Worm (Caenorhabditis elegans) whole organism, L4 larva: ENCODE measurements around the gene F59B10.2.

Experiments
- Y48G9A.11 ChIP-seq: fragments of 200-800 bp; sonication (Bioruptor generic); IDR thresholded peaks from 2 replicates; pipeline ENCODE4 v1.3.6; 2022; ENCODE audit warnings: missing genetic modification reagents, missing genetic modification characterization, missing compliant biosample characterization
- ZK337.2 ChIP-seq: fragments of 200-800 bp; sonication (Bioruptor generic); IDR thresholded peaks from 2 replicates; pipeline ENCODE4 v1.3.6; 2022; ENCODE audit warnings: missing genetic modification reagents, missing genetic modification characterization, missing compliant biosample characterization
- hmg-1.1 ChIP-seq: fragments of 200-800 bp; sonication (Bioruptor generic); IDR thresholded peaks from 2 replicates; pipeline ENCODE4 v1.3.6; 2022; ENCODE audit warnings: missing genetic modification reagents, missing genetic modification characterization, missing compliant biosample characterization
- jun-1 ChIP-seq: fragments of 150-350 bp; optimal IDR thresholded peaks from 2 replicates; lab custom pipeline; 2014; ENCODE audit warnings: missing biosample characterization, missing genetic modification reagents, missing genetic modification characterization
- lin-13 ChIP-seq: fragments of 150-350 bp; optimal IDR thresholded peaks from 2 replicates; lab custom pipeline; 2014; ENCODE audit warnings: missing biosample characterization, missing genetic modification reagents, missing genetic modification characterization
- lin-29 ChIP-seq: fragments of 200-800 bp; sonication (Bioruptor generic); IDR thresholded peaks from 2 replicates; pipeline ENCODE4 v1.3.6; 2022; ENCODE audit warnings: missing genetic modification reagents, missing genetic modification characterization, missing compliant biosample characterization
- lin-39 ChIP-seq: fragments of 150-350 bp; optimal IDR thresholded peaks from 2 replicates; lab custom pipeline; 2014; ENCODE audit warnings: missing biosample characterization, missing genetic modification reagents, missing genetic modification characterization
- mdl-1 ChIP-seq, 2 experiments: fragments of 150-350 bp in 1 of 2; sonication (generic microtip) in 1 of 2; optimal IDR thresholded peaks; 2 replicates each; lab custom pipeline; 2014 to 2017; ENCODE audit warnings: missing biosample characterization in 2 of 2, missing genetic modification characterization in 2 of 2
- mxl-2 ChIP-seq: fragments of 200-800 bp; sonication (Bioruptor generic); conservative IDR thresholded peaks from 2 replicates; pipeline ENCODE4 v1.3.6; 2022; ENCODE audit warnings: missing genetic modification reagents, missing genetic modification characterization, missing compliant biosample characterization
- nhr-10 ChIP-seq: fragments of 150-350 bp; optimal IDR thresholded peaks from 2 replicates; lab custom pipeline; 2014; ENCODE audit warnings: missing biosample characterization, missing genetic modification characterization
- nhr-11 ChIP-seq: fragments of 150-350 bp; optimal IDR thresholded peaks from 2 replicates; lab custom pipeline; 2014; ENCODE audit warnings: missing biosample characterization, missing genetic modification characterization

- TF ChIP-seq lin-29 (GFP tag; lab: Robert Waterston, UW): no peak; the same call in 1 of the 2 replicates
- peak; percentile 57; the same call in 1 of the 2 replicates for TF ChIP-seq hmg-1.1 (GFP tag; lab: Robert Waterston, UW)
- TF ChIP-seq lin-13: peak; percentile 44
- TF ChIP-seq mdl-1 (tag; optimal IDR thresholded peaks at IDR 0.05; lab: Kevin White, UChicago): peak; percentile 43 to 47
- TF ChIP-seq nhr-10 (tag; lab: Kevin White, UChicago): peak; percentile 79
- TF ChIP-seq nhr-11: peak; percentile 82
- TF ChIP-seq mxl-2 (GFP tag; lab: Robert Waterston, UW): 0 out of 2 replicates have a peak, but pooled peaks have one; percentile 8
- TF ChIP-seq Y48G9A.11 (GFP tag; lab: Robert Waterston, UW): no peak
- TF ChIP-seq jun-1: no peak
- no peak for TF ChIP-seq ZK337.2 (GFP tag; lab: Robert Waterston, UW)
- no peak for TF ChIP-seq lin-39 (tag; lab: Kevin White, UChicago)
Observed at ce11 chrII:10555484-10556075, 45.9 kb upstream of the F59B10.2 start.
